Worm (Caenorhabditis elegans) whole organism, L4 larva: ENCODE measurements around the gene Y43F8C.13.

Experiments used
- fos-1 ChIP-seq: fragments of 150-350 bp; optimal IDR thresholded peaks from 2 replicates; lab custom pipeline; 2014; ENCODE audit warnings: missing biosample characterization, missing genetic modification characterization
- lin-13 ChIP-seq: fragments of 150-350 bp; optimal IDR thresholded peaks from 2 replicates; lab custom pipeline; 2014; ENCODE audit warnings: missing biosample characterization, missing genetic modification reagents, missing genetic modification characterization
- lin-15B ChIP-seq: fragments of 150-350 bp; sonication (generic microtip); optimal IDR thresholded peaks from 3 replicates; lab custom pipeline; 2014; ENCODE audit warnings: missing biosample characterization, missing genetic modification characterization
- lin-29 ChIP-seq: fragments of 200-800 bp; sonication (Bioruptor generic); IDR thresholded peaks from 2 replicates; pipeline ENCODE4 v1.3.6; 2022; ENCODE audit warnings: missing genetic modification reagents, missing genetic modification characterization, missing compliant biosample characterization
- mdl-1 ChIP-seq, 2 experiments: fragments of 150-350 bp in 1 of 2; sonication (generic microtip) in 1 of 2; optimal IDR thresholded peaks; 2 replicates each; lab custom pipeline; 2014 to 2017; ENCODE audit warnings: missing biosample characterization in 2 of 2, missing genetic modification characterization in 2 of 2
- mes-2 ChIP-seq: sonication (generic microtip); optimal IDR thresholded peaks from 2 replicates; lab custom pipeline; 2016; ENCODE audit warnings: missing genotype, mild to moderate bottlenecking, missing genetic modification characterization, missing compliant biosample characterization; ENCODE audit not compliant: poor library complexity, severe bottlenecking
- nhr-6 ChIP-seq: fragments of 150-350 bp; optimal IDR thresholded peaks from 2 replicates; lab custom pipeline; 2014; ENCODE audit warnings: missing biosample characterization, missing genetic modification characterization
- pha-4 ChIP-seq, 2 experiments: fragments of 150-350 bp in 1 of 2; fragments of 200-800 bp in 1 of 2; sonication (Bioruptor generic) in 1 of 2; IDR thresholded peaks in 1 of 2; optimal IDR thresholded peaks in 1 of 2; 2 replicates each; pipeline versions ENCODE4 v1.3.6 to Lab custom; 2014 to 2022; ENCODE audit warnings: missing genetic modification characterization in 2 of 2, missing genetic modification reagents in 2 of 2, missing biosample characterization in 1 of 2, missing compliant biosample characterization in 1 of 2
- vab-7 ChIP-seq: fragments of 200-800 bp; sonication (Bioruptor generic); IDR thresholded peaks from 2 replicates; pipeline ENCODE4 v1.3.6; 2022; ENCODE audit warnings: missing genetic modification reagents, missing genetic modification characterization, missing compliant biosample characterization

DNA sequence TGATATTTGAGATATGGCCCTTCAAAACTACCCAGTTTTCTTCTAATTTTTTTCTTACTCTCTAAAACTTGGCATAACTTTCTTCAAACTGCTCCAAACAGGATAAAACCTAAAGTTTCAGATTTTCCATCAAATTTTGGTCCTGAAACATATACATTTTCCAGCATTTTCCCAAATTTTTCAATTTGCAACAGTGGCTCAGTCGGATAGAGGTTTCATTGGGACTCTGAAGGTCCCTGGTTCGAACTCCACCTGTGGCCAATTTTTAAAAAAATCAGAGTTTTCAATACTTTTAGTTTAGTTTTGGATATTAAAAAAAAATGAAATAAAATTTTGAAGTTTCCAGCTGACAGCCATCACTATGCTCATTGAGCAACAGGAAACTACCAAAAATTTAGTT is 29.5 kb downstream of the Y43F8C.13 start:
- TF ChIP-seq mdl-1 (tag; optimal IDR thresholded peaks at IDR 0.05; lab: Kevin White, UChicago) (no peak), vab-7 (GFP tag; lab: Robert Waterston, UW) (no peak), pha-4 (GFP tag; IDR thresholded peaks at IDR 0.05; lab: Robert Waterston, UW) (no peak), pha-4 (tag; optimal IDR thresholded peaks at IDR 0.05; lab: Kevin White, UChicago) (no peak), nhr-6 (tag; lab: Kevin White, UChicago) (no peak), lin-13 (GFP tag; lab: Kevin White, UChicago) (no peak), fos-1 (tag; lab: Kevin White, UChicago) (no peak), mes-2 (tag; lab: Kevin White, UChicago) (no peak), lin-15B (tag; lab: Kevin White, UChicago) (no peak), lin-29 (GFP tag; lab: Robert Waterston, UW) (no peak)
